Fruit fly (Drosophila melanogaster): ENCODE data around the gene Vlet.

DNA sequence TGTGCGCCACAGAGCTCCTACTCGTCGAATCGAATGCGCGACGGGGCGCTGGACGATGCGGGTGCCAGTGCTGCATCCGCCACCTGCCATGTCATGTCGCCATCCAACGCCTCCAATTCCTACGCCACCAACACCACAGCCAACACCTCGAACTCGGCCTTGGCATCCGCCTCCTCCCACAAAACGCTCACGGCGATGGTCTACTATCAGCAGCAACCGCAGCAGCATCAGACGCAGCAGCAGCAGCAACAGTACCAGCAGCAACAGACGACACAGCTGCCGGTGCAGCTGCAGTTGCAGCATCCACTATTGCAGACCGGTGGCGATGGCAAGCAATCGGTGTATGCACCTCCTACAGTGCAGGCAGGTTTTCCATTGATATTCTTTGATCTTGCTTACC lies 22.4 kb upstream of the Vlet start:
- TF ChIP-seq CG8159 (tag; optimal IDR thresholded peaks at IDR 0.05) (no peak), rn (GFP tag; IDR thresholded peaks at IDR 0.05) (no peak), CG4496 (GFP tag; IDR thresholded peaks at IDR 0.05) (no peak)
